Worm (Caenorhabditis elegans) whole organism, mixed stage, embryonic: Measurements from ENCODE around the gene ttr-53.

Experiments
- M03D4.4 ChIP-seq: sonication (generic microtip); optimal IDR thresholded peaks from 2 replicates; lab custom pipeline; 2017; ENCODE audit warnings: mild to moderate bottlenecking, missing genetic modification characterization, missing compliant biosample characterization
- bed-3 ChIP-seq: fragments of 200-800 bp; sonication (Bioruptor generic); optimal IDR thresholded peaks from 3 replicates; lab custom pipeline; 2018; ENCODE audit warnings: mild to moderate bottlenecking, missing genetic modification characterization, moderate library complexity, missing compliant biosample characterization
- blmp-1 ChIP-seq: fragments of 150-350 bp; optimal IDR thresholded peaks from 2 replicates; lab custom pipeline; 2014; ENCODE audit warnings: missing biosample characterization, missing genetic modification characterization
- ceh-39 ChIP-seq: fragments of 150-350 bp; optimal IDR thresholded peaks from 2 replicates; lab custom pipeline; 2014; ENCODE audit warnings: missing biosample characterization, missing genetic modification characterization
- ceh-43 ChIP-seq: fragments of 200-800 bp; sonication (Bioruptor generic); optimal IDR thresholded peaks from 2 replicates; lab custom pipeline; 2018; ENCODE audit warnings: mild to moderate bottlenecking, missing genetic modification characterization, moderate library complexity, missing compliant biosample characterization
- ceh-83 ChIP-seq: fragments of 200-800 bp; sonication (Bioruptor generic); optimal IDR thresholded peaks from 2 replicates; lab custom pipeline; 2018; ENCODE audit warnings: mild to moderate bottlenecking, missing genetic modification characterization, missing compliant biosample characterization
- ces-1 ChIP-seq: fragments of 150-350 bp; optimal IDR thresholded peaks from 2 replicates; lab custom pipeline; 2014; ENCODE audit warnings: missing biosample characterization, missing genetic modification reagents, missing genetic modification characterization
- cnd-1 ChIP-seq: fragments of 200-800 bp; sonication (Bioruptor generic); optimal IDR thresholded peaks from 2 replicates; lab custom pipeline; 2018; ENCODE audit warnings: mild to moderate bottlenecking, missing genetic modification characterization, missing compliant biosample characterization
- drap-1 ChIP-seq: fragments of 200-800 bp; sonication (Bioruptor generic); optimal IDR thresholded peaks from 3 replicates; lab custom pipeline; 2018; ENCODE audit warnings: mild to moderate bottlenecking, missing genetic modification characterization, missing compliant biosample characterization
- elt-1 ChIP-seq: sonication (generic microtip); optimal IDR thresholded peaks from 2 replicates; lab custom pipeline; 2017; ENCODE audit warnings: missing genetic modification characterization, mild to moderate bottlenecking, missing compliant biosample characterization, antibody characterized with exemption, moderate library complexity, borderline replicate concordance; ENCODE audit not compliant: insufficient read depth
- elt-3 ChIP-seq: fragments of 150-350 bp; optimal IDR thresholded peaks from 2 replicates; lab custom pipeline; 2014; ENCODE audit warnings: missing biosample characterization, missing genetic modification characterization
- flh-1 ChIP-seq: fragments of 200-800 bp; sonication (Bioruptor generic); optimal IDR thresholded peaks from 2 replicates; lab custom pipeline; 2018; ENCODE audit warnings: mild to moderate bottlenecking, missing genetic modification characterization, moderate library complexity, missing compliant biosample characterization
- ham-2 ChIP-seq: fragments of 200-800 bp; sonication (Bioruptor generic); optimal IDR thresholded peaks from 2 replicates; lab custom pipeline; 2018; ENCODE audit warnings: mild to moderate bottlenecking, missing genetic modification characterization, missing compliant biosample characterization
- hlh-1 ChIP-seq: fragments of 150-350 bp; optimal IDR thresholded peaks from 2 replicates; lab custom pipeline; 2014; ENCODE audit warnings: missing biosample characterization, missing genetic modification reagents, missing genetic modification characterization
- lin-13 ChIP-seq: fragments of 150-350 bp; optimal IDR thresholded peaks from 2 replicates; lab custom pipeline; 2014; ENCODE audit warnings: missing biosample characterization, missing genetic modification characterization
- lin-32 ChIP-seq: fragments of 200-800 bp; sonication (Bioruptor generic); optimal IDR thresholded peaks from 2 replicates; lab custom pipeline; 2018; ENCODE audit warnings: mild to moderate bottlenecking, missing genetic modification characterization, missing compliant biosample characterization
- lsy-2 ChIP-seq: fragments of 150-350 bp; optimal IDR thresholded peaks from 2 replicates; lab custom pipeline; 2014; ENCODE audit warnings: missing biosample characterization, missing genetic modification characterization
- mab-5 ChIP-seq: fragments of 150-350 bp; optimal IDR thresholded peaks from 2 replicates; lab custom pipeline; 2014; ENCODE audit warnings: missing biosample characterization, missing genetic modification characterization
- mep-1 ChIP-seq: fragments of 150-350 bp; optimal IDR thresholded peaks from 2 replicates; lab custom pipeline; 2017; ENCODE audit warnings: missing biosample characterization, missing genetic modification reagents, missing genetic modification characterization, inconsistent platforms
- mls-2 ChIP-seq: sonication (generic microtip); optimal IDR thresholded peaks from 2 replicates; lab custom pipeline; 2016; ENCODE audit warnings: mild to moderate bottlenecking, missing genetic modification characterization, moderate library complexity, missing compliant biosample characterization
- nhr-12 ChIP-seq: fragments of 150-350 bp; optimal IDR thresholded peaks from 2 replicates; lab custom pipeline; 2014; ENCODE audit warnings: missing biosample characterization, missing genetic modification characterization
- nhr-2 ChIP-seq: fragments of 150-350 bp; optimal IDR thresholded peaks from 2 replicates; lab custom pipeline; 2014; ENCODE audit warnings: missing biosample characterization, missing genetic modification characterization
- nhr-237 ChIP-seq: fragments of 150-350 bp; optimal IDR thresholded peaks from 2 replicates; lab custom pipeline; 2014; ENCODE audit warnings: missing biosample characterization, missing genetic modification characterization
- nhr-28 ChIP-seq: fragments of 150-350 bp; optimal IDR thresholded peaks from 2 replicates; lab custom pipeline; 2014; ENCODE audit warnings: missing biosample characterization, missing genetic modification characterization
- nhr-76 ChIP-seq: sonication (generic microtip); optimal IDR thresholded peaks from 2 replicates; lab custom pipeline; 2017; ENCODE audit warnings: missing biosample characterization, missing genetic modification characterization
- pha-4 ChIP-seq: fragments of 150-350 bp; optimal IDR thresholded peaks from 2 replicates; lab custom pipeline; 2018; ENCODE audit warnings: missing biosample characterization, missing genetic modification reagents, missing genetic modification characterization
- sem-2 ChIP-seq: fragments of 200-800 bp; sonication (Bioruptor generic); optimal IDR thresholded peaks from 2 replicates; lab custom pipeline; 2018; ENCODE audit warnings: mild to moderate bottlenecking, missing genetic modification characterization, missing compliant biosample characterization
- snpc-4 ChIP-seq: fragments of 150-350 bp; optimal IDR thresholded peaks from 2 replicates; lab custom pipeline; 2014; ENCODE audit warnings: missing biosample characterization, missing genetic modification characterization
- sptf-1 ChIP-seq: sonication (generic microtip); optimal IDR thresholded peaks from 2 replicates; lab custom pipeline; 2017; ENCODE audit warnings: mild to moderate bottlenecking, missing genetic modification characterization, moderate library complexity, missing compliant biosample characterization
- tbx-8 ChIP-seq: fragments of 200-800 bp; sonication (Bioruptor generic); optimal IDR thresholded peaks from 2 replicates; lab custom pipeline; 2018; ENCODE audit warnings: mild to moderate bottlenecking, missing genetic modification characterization, moderate library complexity, missing compliant biosample characterization
- unc-120 ChIP-seq: sonication (generic microtip); optimal IDR thresholded peaks from 2 replicates; lab custom pipeline; 2017; ENCODE audit warnings: missing genetic modification characterization, missing compliant biosample characterization; ENCODE audit not compliant: poor library complexity, severe bottlenecking
- unc-39 ChIP-seq: fragments of 150-350 bp; optimal IDR thresholded peaks from 2 replicates; lab custom pipeline; 2014; ENCODE audit warnings: missing biosample characterization, missing genetic modification characterization
- unc-62 ChIP-seq: fragments of 150-350 bp; optimal IDR thresholded peaks from 2 replicates; lab custom pipeline; 2014; ENCODE audit warnings: missing biosample characterization, missing genetic modification reagents, missing genetic modification characterization
- zip-8 ChIP-seq: fragments of 150-350 bp; optimal IDR thresholded peaks from 2 replicates; lab custom pipeline; 2014; ENCODE audit warnings: missing biosample characterization, missing genetic modification characterization
- ztf-11 ChIP-seq: fragments of 150-350 bp; optimal IDR thresholded peaks from 2 replicates; lab custom pipeline; 2014; ENCODE audit warnings: missing biosample characterization, missing genetic modification characterization

ttr-53 gene

ce11 chrIV:10144909-10145308 lies 12.9 kb upstream of the ttr-53 start:
- TF ChIP-seq snpc-4: no peak

- no peak for TF ChIP-seq unc-62 (GFP tag; lab: Kevin White, UChicago)
- TF ChIP-seq flh-1 (GFP tag; lab: Kevin White, UChicago): no peak
- no peak for TF ChIP-seq nhr-237 (tag; lab: Kevin White, UChicago)
- no peak for TF ChIP-seq unc-39 (tag; lab: Kevin White, UChicago)
- no peak for TF ChIP-seq bed-3 (GFP tag; lab: Kevin White, UChicago)
- TF ChIP-seq elt-3 (tag; lab: Kevin White, UChicago): no peak
- TF ChIP-seq nhr-28 (tag; lab: Kevin White, UChicago): no peak
- no peak for TF ChIP-seq mls-2 (tag; lab: Kevin White, UChicago)
- TF ChIP-seq drap-1 (GFP tag; lab: Kevin White, UChicago): no peak
- TF ChIP-seq ceh-83: no peak
- TF ChIP-seq cnd-1 (tag; lab: Kevin White, UChicago): no peak
- no peak for TF ChIP-seq lin-32 (GFP tag; lab: Kevin White, UChicago)
- TF ChIP-seq ham-2: no peak
- TF ChIP-seq zip-8 (tag; lab: Kevin White, UChicago): no peak
- no peak for TF ChIP-seq ceh-39 (tag; lab: Kevin White, UChicago)
- TF ChIP-seq snpc-4: no peak
- no peak for TF ChIP-seq sem-2 (GFP tag; lab: Kevin White, UChicago)
- no peak for TF ChIP-seq mab-5
- TF ChIP-seq ceh-43: no peak
Measured at ce11 chrIV:10146885-10147284, 11.0 kb upstream of the ttr-53 start, which contains the start of gene T14G10.8. T14G10.8 (minus strand) TSS chrIV:10146985.

- no peak for TF ChIP-seq elt-3 (tag; lab: Kevin White, UChicago)
- no peak for TF ChIP-seq lsy-2
- TF ChIP-seq M03D4.4 (tag; lab: Kevin White, UChicago): no peak
- TF ChIP-seq elt-1 (tag; lab: Kevin White, UChicago): no peak
- no peak for TF ChIP-seq lin-32 (GFP tag; lab: Kevin White, UChicago)
- no peak for TF ChIP-seq mep-1 (tag; lab: Kevin White, UChicago)
- no peak for TF ChIP-seq ces-1 (GFP tag; lab: Kevin White, UChicago)
- no peak for TF ChIP-seq ham-2
- no peak for TF ChIP-seq nhr-28 (tag; lab: Kevin White, UChicago)
- TF ChIP-seq sem-2 (GFP tag; lab: Kevin White, UChicago): no peak
- TF ChIP-seq nhr-237 (tag; lab: Kevin White, UChicago): no peak
- no peak for TF ChIP-seq tbx-8
- TF ChIP-seq ceh-39 (tag; lab: Kevin White, UChicago): no peak
- no peak for TF ChIP-seq flh-1 (GFP tag; lab: Kevin White, UChicago)
- TF ChIP-seq snpc-4: no peak
- no peak for TF ChIP-seq unc-62 (GFP tag; lab: Kevin White, UChicago)
Measured at ce11 chrIV:10148938-10149337, 8.9 kb upstream of the ttr-53 start, which contains the start of gene pigs-1. pigs-1 (minus strand) TSS chrIV:10149038.

- TF ChIP-seq ceh-43 (no peak), sptf-1 (tag; lab: Kevin White, UChicago) (peak; percentile 27), mep-1 (tag; lab: Kevin White, UChicago) (no peak), nhr-12 (no peak), ces-1 (GFP tag; lab: Kevin White, UChicago) (peak; percentile 83)
Measured at ce11 chrIV:10150552-10151004, 7.3 kb upstream of the ttr-53 start, which contains the start of gene tsp-12. tsp-12 (minus strand) TSS chrIV:10150602.

- no peak for TF ChIP-seq blmp-1 (tag; lab: Kevin White, UChicago)
- TF ChIP-seq nhr-2 (tag; lab: Kevin White, UChicago): peak; percentile 28
- peak; percentile 92 for TF ChIP-seq ces-1 (GFP tag; lab: Kevin White, UChicago)
- TF ChIP-seq lsy-2: peak; percentile 92
Measured at ce11 chrIV:10151439-10151997, 6.3 kb upstream of the ttr-53 start, which contains the start of gene copg-1. copg-1 (plus strand) TSS chrIV:10151947.

- TF ChIP-seq elt-3 (tag; lab: Kevin White, UChicago): no peak
- no peak for TF ChIP-seq snpc-4
- TF ChIP-seq pha-4: no peak
- no peak for TF ChIP-seq nhr-12
- no peak for TF ChIP-seq nhr-76
- TF ChIP-seq unc-62 (GFP tag; lab: Kevin White, UChicago): no peak
- TF ChIP-seq cnd-1 (tag; lab: Kevin White, UChicago): no peak
- no peak for TF ChIP-seq ham-2
- no peak for TF ChIP-seq hlh-1 (tag; lab: Kevin White, UChicago)
- no peak for TF ChIP-seq lin-32 (GFP tag; lab: Kevin White, UChicago)
- TF ChIP-seq drap-1 (GFP tag; lab: Kevin White, UChicago): no peak
- no peak for TF ChIP-seq lin-13 (tag; lab: Kevin White, UChicago)
- no peak for TF ChIP-seq sem-2 (GFP tag; lab: Kevin White, UChicago)
- TF ChIP-seq ceh-83: no peak
- TF ChIP-seq zip-8 (tag; lab: Kevin White, UChicago): no peak
- no peak for TF ChIP-seq unc-120 (tag; lab: Kevin White, UChicago)
- TF ChIP-seq mls-2 (tag; lab: Kevin White, UChicago): no peak
- TF ChIP-seq ceh-43: no peak
- no peak for TF ChIP-seq ztf-11
Measured at ce11 chrIV:10153479-10153878, 4.4 kb upstream of the ttr-53 start.
